Fruit fly (Drosophila melanogaster): ENCODE data around the gene CG8564.

CG8564 gene

dm6 chr3L:7370231-7370882 is 17.4 kb downstream of the CG8564 start:
- peak; percentile 84 for TF ChIP-seq Eip78C (GFP tag)
- TF ChIP-seq acj6 (GFP tag; optimal IDR thresholded peaks at IDR 0.05), result no peak
- TF ChIP-seq Sox14 (GFP tag; optimal IDR thresholded peaks at IDR 0.05), result peak; percentile 77
- no peak for TF ChIP-seq eg (GFP tag; IDR thresholded peaks at IDR 0.05)
- no peak for TF ChIP-seq CG9139 (GFP tag; optimal IDR thresholded peaks at IDR 0.05)
- TF ChIP-seq svp (GFP tag), result peak; percentile 64
- peak; percentile 9 to 49 for TF ChIP-seq ss (GFP tag; optimal IDR thresholded peaks at IDR 0.05)
- no peak for TF ChIP-seq Hr4 (GFP tag; optimal IDR thresholded peaks at IDR 0.05)
- peak; percentile 15 for TF ChIP-seq CG6808 (GFP tag; optimal IDR thresholded peaks at IDR 0.05)
- peak; percentile 47 for TF ChIP-seq fkh (GFP tag; optimal IDR thresholded peaks at IDR 0.05)
- no peak for TF ChIP-seq CG6854 (GFP tag; optimal IDR thresholded peaks at IDR 0.05)
- TF ChIP-seq Hr38 (GFP tag; optimal IDR thresholded peaks at IDR 0.05), result no peak
- no peak for TF ChIP-seq CG11902 (GFP tag; optimal IDR thresholded peaks at IDR 0.05)
- 0 out of 3 replicates have a peak, but pooled peaks have one; percentile 28 for TF ChIP-seq CG6163 (GFP tag; IDR thresholded peaks at IDR 0.05)
- TF ChIP-seq Sox102F (GFP tag; optimal IDR thresholded peaks at IDR 0.05), result peak; percentile 1
- peak; percentile 15 for TF ChIP-seq net (GFP tag; optimal IDR thresholded peaks at IDR 0.05)
- no peak for TF ChIP-seq dsx (GFP tag; optimal IDR thresholded peaks at IDR 0.05; ENCODE audit: poor library complexity, severe bottlenecking)
- peak; percentile 17 for TF ChIP-seq vri (GFP tag; optimal IDR thresholded peaks at IDR 0.05)
- TF ChIP-seq Eip75B (GFP tag; optimal IDR thresholded peaks at IDR 0.05), result peak; percentile 7

- no peak for TF ChIP-seq fd59A (GFP tag; optimal IDR thresholded peaks at IDR 0.05)
- 0 out of 3 replicates have a peak, but pooled peaks have one; percentile 39 for TF ChIP-seq CG6163 (GFP tag; IDR thresholded peaks at IDR 0.05)
Observed at dm6 chr3L:7369543-7369942, 18.2 kb downstream of the CG8564 start, which contains the start of gene akirin. TSS of gene akirin (plus strand) at chr3L:7369843.

- TF ChIP-seq eg (GFP tag; IDR thresholded peaks at IDR 0.05) (no peak), Lpt (GFP tag; optimal IDR thresholded peaks at IDR 0.05) (no peak), CG6854 (GFP tag; optimal IDR thresholded peaks at IDR 0.05) (peak; percentile 25), vri (GFP tag; optimal IDR thresholded peaks at IDR 0.05) (peak; percentile 8), Eip75B (GFP tag; optimal IDR thresholded peaks at IDR 0.05) (no peak), dsx (GFP tag; optimal IDR thresholded peaks at IDR 0.05; ENCODE audit: poor library complexity, severe bottlenecking) (peak; percentile 86), CG6808 (GFP tag; optimal IDR thresholded peaks at IDR 0.05) (no peak), Eip93F (GFP tag; optimal IDR thresholded peaks at IDR 0.05) (no peak), cyc (GFP tag; optimal IDR thresholded peaks at IDR 0.05) (no peak), CG3032 (tag; optimal IDR thresholded peaks at IDR 0.05) (no peak), fd59A (GFP tag; optimal IDR thresholded peaks at IDR 0.05) (no peak), CG10669 (GFP tag; optimal IDR thresholded peaks at IDR 0.05) (no peak), CG8119 (GFP tag; IDR thresholded peaks at IDR 0.05) (no peak)
Observed at dm6 chr3L:7368934-7369333, 18.8 kb downstream of the CG8564 start, which contains the start of gene Sh3beta. TSS of gene Sh3beta (minus strand) at chr3L:7369260.

dm6 chr3L:7367798-7368678 is 19.7 kb downstream of the CG8564 start:
- peak; percentile 34 for TF ChIP-seq esn (GFP tag; optimal IDR thresholded peaks at IDR 0.05)
- no peak for TF ChIP-seq CG16779 (tag; optimal IDR thresholded peaks at IDR 0.05)
- peak; percentile 8 for TF ChIP-seq achi (GFP tag; optimal IDR thresholded peaks at IDR 0.05)
- peak; percentile 42; the same call in 1 of the 3 replicates for TF ChIP-seq CG6163 (GFP tag; IDR thresholded peaks at IDR 0.05)
- TF ChIP-seq CG8632 (GFP tag; optimal IDR thresholded peaks at IDR 0.05), result peak; percentile 10
- TF ChIP-seq CG32006 (GFP tag; optimal IDR thresholded peaks at IDR 0.05), result peak; percentile 21
- TF ChIP-seq CG3032 (tag; optimal IDR thresholded peaks at IDR 0.05), result no peak
- no peak for TF ChIP-seq eg (GFP tag; IDR thresholded peaks at IDR 0.05)
- no peak for TF ChIP-seq OdsH (GFP tag; optimal IDR thresholded peaks at IDR 0.05)
- TF ChIP-seq net (GFP tag; optimal IDR thresholded peaks at IDR 0.05), result no peak
- TF ChIP-seq Eip75B (GFP tag; optimal IDR thresholded peaks at IDR 0.05), result no peak
- no peak for TF ChIP-seq CG4318 (GFP tag; optimal IDR thresholded peaks at IDR 0.05)
- TF ChIP-seq spab (GFP tag; optimal IDR thresholded peaks at IDR 0.05), result no peak
- peak; percentile 10 for TF ChIP-seq acj6 (GFP tag; optimal IDR thresholded peaks at IDR 0.05)
- no peak for TF ChIP-seq Ets21C (GFP tag; optimal IDR thresholded peaks at IDR 0.05)
- no peak for TF ChIP-seq CG34406 (GFP tag; optimal IDR thresholded peaks at IDR 0.05)
- peak; percentile 15 for TF ChIP-seq topi (GFP tag; optimal IDR thresholded peaks at IDR 0.05)
- peak; percentile 10 for TF ChIP-seq CG31627 (GFP tag; optimal IDR thresholded peaks at IDR 0.05)
- peak; percentile 8 for TF ChIP-seq CG10669 (GFP tag; optimal IDR thresholded peaks at IDR 0.05)
- peak; percentile 48 for TF ChIP-seq svp (GFP tag)
- peak; percentile 17 for TF ChIP-seq Hr39 (GFP tag; optimal IDR thresholded peaks at IDR 0.05)
- TF ChIP-seq fd59A (GFP tag; optimal IDR thresholded peaks at IDR 0.05), result no peak
- peak; percentile 20 for TF ChIP-seq Met (GFP tag; optimal IDR thresholded peaks at IDR 0.05)
- no peak for TF ChIP-seq Ets96B (tag; optimal IDR thresholded peaks at IDR 0.05)
- TF ChIP-seq CG6808 (GFP tag; optimal IDR thresholded peaks at IDR 0.05), result no peak
